Worm (Caenorhabditis elegans) whole organism, L4 larva: ENCODE data around the gene mask-1.

Source experiments
- F10B5.3 ChIP-seq: sonication (generic microtip); optimal IDR thresholded peaks from 2 replicates; lab custom pipeline; 2016; ENCODE audit warnings: mild to moderate bottlenecking, missing genetic modification characterization, missing compliant biosample characterization
- F26F4.8 ChIP-seq: fragments of 200-800 bp; sonication (Bioruptor generic); conservative IDR thresholded peaks from 2 replicates; pipeline ENCODE4 v1.3.6; 2022; ENCODE audit warnings: missing genetic modification characterization, missing compliant biosample characterization
- ZK337.2 ChIP-seq: fragments of 200-800 bp; sonication (Bioruptor generic); IDR thresholded peaks from 2 replicates; pipeline ENCODE4 v1.3.6; 2022; ENCODE audit warnings: missing genetic modification reagents, missing genetic modification characterization, missing compliant biosample characterization
- ZK546.5 ChIP-seq, 2 experiments: sonication (generic microtip); optimal IDR thresholded peaks; 2 replicates each; lab custom pipeline; 2017; ENCODE audit warnings: missing biosample characterization in 2 of 2, missing genetic modification characterization in 2 of 2
- aly-2 ChIP-seq: sonication (generic microtip); optimal IDR thresholded peaks from 2 replicates; lab custom pipeline; 2018; ENCODE audit warnings: missing biosample characterization, missing genetic modification characterization
- arid-1 ChIP-seq: fragments of 200-800 bp; sonication (Bioruptor generic); conservative IDR thresholded peaks from 2 replicates; pipeline ENCODE4 v1.3.6; 2022; ENCODE audit warnings: missing genetic modification reagents, missing genetic modification characterization, missing compliant biosample characterization
- ceh-20 ChIP-seq: fragments of 200-800 bp; sonication (Bioruptor generic); IDR thresholded peaks from 2 replicates; pipeline ENCODE4 v1.3.6; 2022; ENCODE audit warnings: missing genetic modification reagents, missing genetic modification characterization, missing compliant biosample characterization
- ceh-32 ChIP-seq: sonication (generic microtip); optimal IDR thresholded peaks from 2 replicates; lab custom pipeline; 2016; ENCODE audit warnings: mild to moderate bottlenecking, missing genetic modification characterization, missing compliant biosample characterization; ENCODE audit not compliant: poor library complexity
- ceh-62 ChIP-seq: sonication (generic microtip); optimal IDR thresholded peaks from 2 replicates; lab custom pipeline; 2017; ENCODE audit warnings: missing biosample characterization, missing genetic modification characterization
- ces-1 ChIP-seq: fragments of 150-350 bp; sonication (generic microtip); optimal IDR thresholded peaks from 4 replicates; lab custom pipeline; 2014; ENCODE audit warnings: missing biosample characterization, missing genetic modification reagents, missing genetic modification characterization
- cey-2 ChIP-seq: sonication (generic microtip); optimal IDR thresholded peaks from 3 replicates; lab custom pipeline; 2017; ENCODE audit warnings: missing genetic modification characterization, mild to moderate bottlenecking, missing compliant biosample characterization, antibody characterized with exemption, borderline replicate concordance; ENCODE audit not compliant: insufficient read depth
- ctbp-1 ChIP-seq: fragments of 200-800 bp; sonication (Bioruptor generic); IDR thresholded peaks from 2 replicates; pipeline ENCODE4 v1.3.6; 2022; ENCODE audit warnings: missing genetic modification reagents, missing genetic modification characterization, missing compliant biosample characterization
- daf-12 ChIP-seq: fragments of 150-350 bp; optimal IDR thresholded peaks from 2 replicates; lab custom pipeline; 2014; ENCODE audit warnings: missing biosample characterization, missing genetic modification reagents, missing genetic modification characterization
- daf-16 ChIP-seq, 3 experiments: sonication (generic microtip); optimal IDR thresholded peaks; 2 replicates each; lab custom pipeline; 2016 to 2017; ENCODE audit warnings: missing genetic modification characterization in 3 of 3, missing genetic modification reagents in 3 of 3, mild to moderate bottlenecking in 2 of 3, missing compliant biosample characterization in 2 of 3, missing biosample characterization in 1 of 3, moderate library complexity in 1 of 3
- dmd-8 ChIP-seq: fragments of 200-800 bp; sonication (Bioruptor generic); IDR thresholded peaks from 2 replicates; pipeline ENCODE4 v1.3.6; 2022; ENCODE audit warnings: missing genetic modification characterization, missing compliant biosample characterization
- dmd-9 ChIP-seq: fragments of 200-800 bp; sonication (Bioruptor generic); IDR thresholded peaks from 2 replicates; pipeline ENCODE4 v1.3.6; 2022; ENCODE audit warnings: missing genetic modification reagents, missing genetic modification characterization, missing compliant biosample characterization
- dve-1 ChIP-seq: sonication (generic microtip); optimal IDR thresholded peaks from 2 replicates; lab custom pipeline; 2017; ENCODE audit warnings: antibody characterized with exemption, mild to moderate bottlenecking, missing genetic modification characterization, missing compliant biosample characterization; ENCODE audit not compliant: insufficient read depth
- egl-43 ChIP-seq: fragments of 200-800 bp; sonication (Bioruptor generic); IDR thresholded peaks from 2 replicates; pipeline ENCODE4 v1.3.6; 2022; ENCODE audit warnings: missing genetic modification reagents, missing genetic modification characterization, missing compliant biosample characterization
- fos-1 ChIP-seq: fragments of 150-350 bp; optimal IDR thresholded peaks from 2 replicates; lab custom pipeline; 2014; ENCODE audit warnings: missing biosample characterization, missing genetic modification characterization
- hmg-1.1 ChIP-seq: fragments of 200-800 bp; sonication (Bioruptor generic); IDR thresholded peaks from 2 replicates; pipeline ENCODE4 v1.3.6; 2022; ENCODE audit warnings: missing genetic modification reagents, missing genetic modification characterization, missing compliant biosample characterization
- lim-7 ChIP-seq: fragments of 200-800 bp; sonication (Bioruptor generic); IDR thresholded peaks from 2 replicates; pipeline ENCODE4 v1.3.6; 2022; ENCODE audit warnings: missing genetic modification characterization, missing compliant biosample characterization
- lin-13 ChIP-seq: fragments of 150-350 bp; optimal IDR thresholded peaks from 2 replicates; lab custom pipeline; 2014; ENCODE audit warnings: missing biosample characterization, missing genetic modification reagents, missing genetic modification characterization
- lin-29 ChIP-seq: fragments of 200-800 bp; sonication (Bioruptor generic); IDR thresholded peaks from 2 replicates; pipeline ENCODE4 v1.3.6; 2022; ENCODE audit warnings: missing genetic modification reagents, missing genetic modification characterization, missing compliant biosample characterization
- madf-5 ChIP-seq, 2 experiments: fragments of 200-800 bp; sonication (Bioruptor generic); IDR thresholded peaks; 2 replicates each; pipeline ENCODE4 v1.3.6; 2022; ENCODE audit warnings: missing compliant biosample characterization in 2 of 2, missing genetic modification characterization in 2 of 2
- madf-9 ChIP-seq: fragments of 200-800 bp; sonication (Bioruptor generic); conservative IDR thresholded peaks from 2 replicates; pipeline ENCODE4 v1.3.6; 2022; ENCODE audit warnings: missing genetic modification reagents, missing genetic modification characterization, missing compliant biosample characterization
- mdl-1 ChIP-seq, 2 experiments: fragments of 150-350 bp in 1 of 2; sonication (generic microtip) in 1 of 2; optimal IDR thresholded peaks; 2 replicates each; lab custom pipeline; 2014 to 2017; ENCODE audit warnings: missing biosample characterization in 2 of 2, missing genetic modification characterization in 2 of 2
- mes-2 ChIP-seq: sonication (generic microtip); optimal IDR thresholded peaks from 2 replicates; lab custom pipeline; 2016; ENCODE audit warnings: missing genotype, mild to moderate bottlenecking, missing genetic modification characterization, missing compliant biosample characterization; ENCODE audit not compliant: poor library complexity, severe bottlenecking
- mxl-2 ChIP-seq: fragments of 200-800 bp; sonication (Bioruptor generic); conservative IDR thresholded peaks from 2 replicates; pipeline ENCODE4 v1.3.6; 2022; ENCODE audit warnings: missing genetic modification reagents, missing genetic modification characterization, missing compliant biosample characterization
- nhr-10 ChIP-seq: fragments of 150-350 bp; optimal IDR thresholded peaks from 2 replicates; lab custom pipeline; 2014; ENCODE audit warnings: missing biosample characterization, missing genetic modification characterization
- nhr-111 ChIP-seq: fragments of 200-800 bp; sonication (Bioruptor generic); optimal IDR thresholded peaks from 2 replicates; lab custom pipeline; 2018; ENCODE audit warnings: mild to moderate bottlenecking, missing genetic modification characterization, missing compliant biosample characterization
- nhr-25 ChIP-seq: sonication (generic microtip); optimal IDR thresholded peaks from 2 replicates; lab custom pipeline; 2017; ENCODE audit warnings: missing genetic modification characterization, mild to moderate bottlenecking, missing compliant biosample characterization, antibody characterized with exemption, moderate library complexity, borderline replicate concordance; ENCODE audit not compliant: insufficient read depth
- nhr-41 ChIP-seq: fragments of 200-800 bp; sonication (Bioruptor generic); IDR thresholded peaks from 2 replicates; pipeline ENCODE4 v1.3.6; 2022; ENCODE audit warnings: missing genetic modification reagents, missing genetic modification characterization, missing compliant biosample characterization
- nhr-48 ChIP-seq: sonication (generic microtip); optimal IDR thresholded peaks from 2 replicates; lab custom pipeline; 2016; ENCODE audit warnings: mild to moderate bottlenecking, missing genetic modification characterization, missing compliant biosample characterization
- nhr-6 ChIP-seq: fragments of 150-350 bp; optimal IDR thresholded peaks from 2 replicates; lab custom pipeline; 2014; ENCODE audit warnings: missing biosample characterization, missing genetic modification characterization
- nhr-76 ChIP-seq: fragments of 150-350 bp; optimal IDR thresholded peaks from 2 replicates; lab custom pipeline; 2014; ENCODE audit warnings: missing biosample characterization, missing genetic modification characterization
- nhr-77 ChIP-seq: fragments of 150-350 bp; optimal IDR thresholded peaks from 2 replicates; lab custom pipeline; 2014; ENCODE audit warnings: missing biosample characterization, missing genetic modification characterization
- php-3 ChIP-seq: fragments of 200-800 bp; sonication (Bioruptor generic); IDR thresholded peaks from 2 replicates; pipeline ENCODE4 v1.3.6; 2022; ENCODE audit warnings: missing genetic modification reagents, missing genetic modification characterization, missing compliant biosample characterization
- pqm-1 ChIP-seq: sonication (generic microtip); optimal IDR thresholded peaks from 2 replicates; lab custom pipeline; 2017; ENCODE audit warnings: missing biosample characterization, missing genetic modification characterization
- rbr-2 ChIP-seq: sonication (generic microtip); optimal IDR thresholded peaks from 2 replicates; lab custom pipeline; 2016; ENCODE audit warnings: missing genotype, missing genetic modification characterization, missing compliant biosample characterization
- sdz-12 ChIP-seq: fragments of 200-800 bp; sonication (Bioruptor generic); optimal IDR thresholded peaks from 2 replicates; lab custom pipeline; 2018; ENCODE audit warnings: mild to moderate bottlenecking, missing genetic modification characterization, missing compliant biosample characterization
- set-16 ChIP-seq: fragments of 200-800 bp; sonication (Bioruptor generic); IDR thresholded peaks from 2 replicates; pipeline ENCODE4 v1.3.6; 2022; ENCODE audit warnings: missing genetic modification reagents, missing genetic modification characterization, missing compliant biosample characterization
- spr-1 ChIP-seq: sonication (generic microtip); optimal IDR thresholded peaks from 2 replicates; lab custom pipeline; 2016; ENCODE audit warnings: mild to moderate bottlenecking, missing genetic modification characterization, missing compliant biosample characterization
- unc-130 ChIP-seq: sonication (generic microtip); optimal IDR thresholded peaks from 2 replicates; lab custom pipeline; 2016; ENCODE audit warnings: missing genetic modification reagents, missing genetic modification characterization, missing compliant biosample characterization
- unc-62 ChIP-seq, 3 experiments: fragments of 150-350 bp in 1 of 3; sonication (generic microtip); optimal IDR thresholded peaks in 2 of 3; peaks in 1 of 3; 1 replicate in 1 of 3; 2 replicates in 2 of 3; lab custom pipeline; 2014 to 2017; ENCODE audit warnings: missing biosample characterization in 3 of 3, missing genetic modification characterization in 3 of 3, missing genetic modification reagents in 3 of 3, missing genotype in 1 of 3
- vab-7 ChIP-seq: fragments of 200-800 bp; sonication (Bioruptor generic); IDR thresholded peaks from 2 replicates; pipeline ENCODE4 v1.3.6; 2022; ENCODE audit warnings: missing genetic modification reagents, missing genetic modification characterization, missing compliant biosample characterization
- zfp-3 ChIP-seq: fragments of 200-800 bp; sonication (Bioruptor generic); conservative IDR thresholded peaks from 2 replicates; pipeline ENCODE4 v1.3.6; 2022; ENCODE audit warnings: missing genetic modification reagents, missing genetic modification characterization, missing compliant biosample characterization
- zip-11 ChIP-seq: fragments of 200-800 bp; sonication (Bioruptor generic); IDR thresholded peaks from 2 replicates; pipeline ENCODE4 v1.3.6; 2022; ENCODE audit warnings: missing genetic modification characterization, missing compliant biosample characterization
- zip-2 ChIP-seq: fragments of 150-350 bp; optimal IDR thresholded peaks from 2 replicates; lab custom pipeline; 2014; ENCODE audit warnings: missing biosample characterization, missing genetic modification characterization
- ztf-7 ChIP-seq: fragments of 150-350 bp; optimal IDR thresholded peaks from 2 replicates; lab custom pipeline; 2014; ENCODE audit warnings: missing biosample characterization, missing genetic modification characterization

Gene mask-1

ce11 chrIV:10373772-10374288, 871 bp upstream of the mask-1 start, which contains the start of gene mpz-5 (continued):
- TF ChIP-seq nhr-48 (peak; percentile 7), madf-5 (GFP tag; IDR thresholded peaks at IDR 0.05; lab: Robert Waterston, UW) (no peak), ZK546.5 (tag; optimal IDR thresholded peaks at IDR 0.05; lab: Kevin White, UChicago) (no peak), nhr-77 (tag; lab: Kevin White, UChicago) (peak; percentile 51), mxl-2 (no peak), nhr-76 (tag; lab: Kevin White, UChicago) (no peak), mdl-1 (tag; optimal IDR thresholded peaks at IDR 0.05; lab: Kevin White, UChicago) (peak in 1 of 2 experiments; percentile 22), F26F4.8 (GFP tag; lab: Robert Waterston, UW) (no peak), lin-13 (GFP tag; lab: Kevin White, UChicago) (no peak), ceh-62 (tag; lab: Kevin White, UChicago) (no peak), zip-2 (tag; lab: Kevin White, UChicago) (no peak), ctbp-1 (GFP tag; lab: Robert Waterston, UW) (0 out of 2 replicates have a peak, but pooled peaks have one; percentile 9), nhr-6 (tag; lab: Kevin White, UChicago) (peak; percentile 17), vab-7 (GFP tag; lab: Robert Waterston, UW) (no peak), zfp-3 (GFP tag; lab: Robert Waterston, UW) (no peak), ces-1 (GFP tag; lab: Kevin White, UChicago) (no peak), egl-43 (no peak), ZK337.2 (no peak), daf-16 (GFP tag; optimal IDR thresholded peaks at IDR 0.05; lab: Kevin White, UChicago) (peak in 1 of 2 experiments; percentile 19), daf-16 (tag; optimal IDR thresholded peaks at IDR 0.05; lab: Kevin White, UChicago) (peak; percentile 36), rbr-2 (peak; percentile 75), unc-62 (GFP tag; optimal IDR thresholded peaks at IDR 0.05 in 1 of 2; lab: Kevin White, UChicago) (no peak), unc-62 (tag; optimal IDR thresholded peaks at IDR 0.05; lab: Kevin White, UChicago) (no peak), ceh-32 (tag; lab: Kevin White, UChicago) (no peak), zip-11 (GFP tag; lab: Robert Waterston, UW) (no peak), mes-2 (tag; lab: Kevin White, UChicago) (peak; percentile 69), nhr-111 (no peak), hmg-1.1 (peak; percentile 61; the same call in 1 of the 2 replicates), F10B5.3 (tag; lab: Kevin White, UChicago) (no peak), dve-1 (tag; lab: Kevin White, UChicago) (peak; percentile 81), cey-2 (tag; lab: Kevin White, UChicago) (no peak), ceh-20 (no peak), aly-2 (tag; lab: Kevin White, UChicago) (no peak), nhr-41 (GFP tag; lab: Robert Waterston, UW) (no peak), ztf-7 (peak; percentile 54), pqm-1 (tag; lab: Kevin White, UChicago) (no peak), sdz-12 (no peak), lim-7 (no peak), daf-12 (tag; lab: Kevin White, UChicago) (no peak), nhr-25 (tag; lab: Kevin White, UChicago) (peak; percentile 16), madf-9 (GFP tag; lab: Robert Waterston, UW) (0 out of 2 replicates have a peak, but pooled peaks have one; percentile 8), lin-29 (GFP tag; lab: Robert Waterston, UW) (0 out of 2 replicates have a peak, but pooled peaks have one; percentile 26), php-3 (no peak), arid-1 (GFP tag; lab: Robert Waterston, UW) (no peak), nhr-10 (tag; lab: Kevin White, UChicago) (no peak), dmd-8 (GFP tag; lab: Robert Waterston, UW) (no peak), set-16 (no peak), dmd-9 (GFP tag; lab: Robert Waterston, UW) (no peak), unc-130 (GFP tag; lab: Kevin White, UChicago) (peak; percentile 21), fos-1 (no peak), spr-1 (tag; lab: Kevin White, UChicago) (peak; percentile 30)
